Worm (Caenorhabditis elegans) whole organism, L3 larva: Measurements from ENCODE around the gene dmsr-15.

ENCODE experiments used
- R02D3.7 ChIP-seq: fragments of 150-350 bp; optimal IDR thresholded peaks from 2 replicates; lab custom pipeline; 2014; ENCODE audit warnings: missing biosample characterization, missing genetic modification characterization
- ZK546.5 ChIP-seq: sonication (generic microtip); optimal IDR thresholded peaks from 2 replicates; lab custom pipeline; 2017; ENCODE audit warnings: missing biosample characterization, missing genetic modification characterization
- aly-2 ChIP-seq: fragments of 150-350 bp; optimal IDR thresholded peaks from 2 replicates; lab custom pipeline; 2014; ENCODE audit warnings: missing biosample characterization, missing genetic modification characterization
- ceh-16 ChIP-seq: sonication (generic microtip); optimal IDR thresholded peaks from 2 replicates; lab custom pipeline; 2017; ENCODE audit warnings: missing biosample characterization, missing genetic modification characterization
- ceh-28 ChIP-seq: fragments of 150-350 bp; optimal IDR thresholded peaks from 2 replicates; lab custom pipeline; 2014; ENCODE audit warnings: missing biosample characterization, missing genetic modification reagents, missing genetic modification characterization
- ceh-82 ChIP-seq: fragments of 150-350 bp; optimal IDR thresholded peaks from 2 replicates; lab custom pipeline; 2014; ENCODE audit warnings: missing biosample characterization, missing genetic modification characterization
- egl-27 ChIP-seq: sonication (generic microtip); optimal IDR thresholded peaks from 4 replicates; lab custom pipeline; 2017; ENCODE audit warnings: missing biosample characterization, missing genetic modification reagents, missing genetic modification characterization
- egl-5 ChIP-seq: fragments of 150-350 bp; optimal IDR thresholded peaks from 2 replicates; lab custom pipeline; 2017; ENCODE audit warnings: missing biosample characterization, missing genetic modification reagents, missing genetic modification characterization, inconsistent platforms
- elt-1 ChIP-seq: fragments of 150-350 bp; optimal IDR thresholded peaks from 2 replicates; lab custom pipeline; 2014; ENCODE audit warnings: missing biosample characterization, missing genetic modification characterization
- elt-2 ChIP-seq: sonication (generic microtip); optimal IDR thresholded peaks from 2 replicates; lab custom pipeline; 2016; ENCODE audit warnings: missing genetic modification reagents, mild to moderate bottlenecking, missing genetic modification characterization, missing compliant biosample characterization
- eor-1 ChIP-seq, 2 experiments: fragments of 150-350 bp; optimal IDR thresholded peaks; 2 replicates each; lab custom pipeline; 2014 to 2018; ENCODE audit warnings: missing biosample characterization in 2 of 2, missing genetic modification characterization in 2 of 2
- fkh-10 ChIP-seq: sonication (generic microtip); optimal IDR thresholded peaks from 2 replicates; lab custom pipeline; 2017; ENCODE audit warnings: missing biosample characterization, missing genetic modification reagents, missing genetic modification characterization
- fos-1 ChIP-seq: fragments of 150-350 bp; optimal IDR thresholded peaks from 2 replicates; lab custom pipeline; 2014; ENCODE audit warnings: missing biosample characterization, missing genetic modification characterization
- hmg-11 ChIP-seq: sonication (generic microtip); optimal IDR thresholded peaks from 2 replicates; lab custom pipeline; 2016; ENCODE audit warnings: missing genetic modification characterization, missing compliant biosample characterization
- jun-1 ChIP-seq: fragments of 150-350 bp; optimal IDR thresholded peaks from 2 replicates; lab custom pipeline; 2014; ENCODE audit warnings: missing biosample characterization, missing genetic modification reagents, missing genetic modification characterization
- lin-15B ChIP-seq: fragments of 150-350 bp; optimal IDR thresholded peaks from 2 replicates; lab custom pipeline; 2014; ENCODE audit warnings: missing biosample characterization, missing genetic modification characterization
- lin-39 ChIP-seq: fragments of 150-350 bp; optimal IDR thresholded peaks from 2 replicates; lab custom pipeline; 2018; ENCODE audit warnings: missing biosample characterization, missing genetic modification reagents, missing genetic modification characterization
- lsy-12 ChIP-seq: sonication (generic microtip); optimal IDR thresholded peaks from 2 replicates; lab custom pipeline; 2016; ENCODE audit warnings: mild to moderate bottlenecking, missing genetic modification characterization, missing compliant biosample characterization
- mdl-1 ChIP-seq: fragments of 150-350 bp; optimal IDR thresholded peaks from 2 replicates; lab custom pipeline; 2014; ENCODE audit warnings: missing biosample characterization, missing genetic modification characterization
- mml-1 ChIP-seq: fragments of 150-350 bp; sonication (generic microtip); optimal IDR thresholded peaks from 3 replicates; lab custom pipeline; 2014; ENCODE audit warnings: missing biosample characterization, missing genetic modification characterization
- nfya-1 ChIP-seq: sonication (generic microtip); optimal IDR thresholded peaks from 2 replicates; lab custom pipeline; 2017; ENCODE audit warnings: missing genetic modification characterization, mild to moderate bottlenecking, missing compliant biosample characterization, antibody characterized with exemption, moderate library complexity; ENCODE audit not compliant: insufficient read depth
- nhr-11 ChIP-seq: fragments of 150-350 bp; optimal IDR thresholded peaks from 2 replicates; lab custom pipeline; 2014; ENCODE audit warnings: missing biosample characterization, missing genetic modification characterization
- nhr-12 ChIP-seq: fragments of 150-350 bp; optimal IDR thresholded peaks from 2 replicates; lab custom pipeline; 2014; ENCODE audit warnings: missing biosample characterization, missing genetic modification characterization
- nhr-23 ChIP-seq: fragments of 150-350 bp; optimal IDR thresholded peaks from 2 replicates; lab custom pipeline; 2014; ENCODE audit warnings: missing biosample characterization, missing genetic modification reagents, missing genetic modification characterization
- nhr-237 ChIP-seq: fragments of 150-350 bp; optimal IDR thresholded peaks from 2 replicates; lab custom pipeline; 2014; ENCODE audit warnings: missing biosample characterization, missing genetic modification characterization
- nhr-25 ChIP-seq: sonication (generic microtip); optimal IDR thresholded peaks from 2 replicates; lab custom pipeline; 2017; ENCODE audit warnings: missing biosample characterization, missing genetic modification characterization
- nhr-67 ChIP-seq: fragments of 150-350 bp; optimal IDR thresholded peaks from 2 replicates; lab custom pipeline; 2014; ENCODE audit warnings: missing biosample characterization, missing genetic modification characterization
- nhr-76 ChIP-seq: fragments of 150-350 bp; sonication (generic microtip); optimal IDR thresholded peaks from 5 replicates; lab custom pipeline; 2014; ENCODE audit warnings: missing biosample characterization, missing genetic modification characterization
- pha-4 ChIP-seq: fragments of 150-350 bp; optimal IDR thresholded peaks from 2 replicates; lab custom pipeline; 2014; ENCODE audit warnings: missing biosample characterization, missing genetic modification reagents, missing genetic modification characterization
- pqm-1 ChIP-seq: fragments of 150-350 bp; optimal IDR thresholded peaks from 2 replicates; lab custom pipeline; 2017; ENCODE audit warnings: missing biosample characterization, missing genetic modification characterization, inconsistent platforms
- snpc-4 ChIP-seq: fragments of 150-350 bp; optimal IDR thresholded peaks from 2 replicates; lab custom pipeline; 2014; ENCODE audit warnings: missing biosample characterization, missing genetic modification characterization
- tbx-2 ChIP-seq: sonication (generic microtip); optimal IDR thresholded peaks from 2 replicates; lab custom pipeline; 2016; ENCODE audit warnings: mild to moderate bottlenecking, missing genetic modification characterization, missing compliant biosample characterization
- unc-39 ChIP-seq: sonication (generic microtip); optimal IDR thresholded peaks from 4 replicates; lab custom pipeline; 2017; ENCODE audit warnings: missing biosample characterization, missing genetic modification characterization
- unc-62 ChIP-seq: fragments of 150-350 bp; sonication (generic microtip); optimal IDR thresholded peaks from 4 replicates; lab custom pipeline; 2014; ENCODE audit warnings: missing biosample characterization, missing genetic modification reagents, missing genetic modification characterization
- ztf-11 ChIP-seq: fragments of 150-350 bp; optimal IDR thresholded peaks from 2 replicates; lab custom pipeline; 2014; ENCODE audit warnings: missing biosample characterization, missing genetic modification characterization
- ztf-4 ChIP-seq: fragments of 150-350 bp; optimal IDR thresholded peaks from 2 replicates; lab custom pipeline; 2014; ENCODE audit warnings: missing biosample characterization, missing genetic modification characterization

Gene dmsr-15

DNA sequence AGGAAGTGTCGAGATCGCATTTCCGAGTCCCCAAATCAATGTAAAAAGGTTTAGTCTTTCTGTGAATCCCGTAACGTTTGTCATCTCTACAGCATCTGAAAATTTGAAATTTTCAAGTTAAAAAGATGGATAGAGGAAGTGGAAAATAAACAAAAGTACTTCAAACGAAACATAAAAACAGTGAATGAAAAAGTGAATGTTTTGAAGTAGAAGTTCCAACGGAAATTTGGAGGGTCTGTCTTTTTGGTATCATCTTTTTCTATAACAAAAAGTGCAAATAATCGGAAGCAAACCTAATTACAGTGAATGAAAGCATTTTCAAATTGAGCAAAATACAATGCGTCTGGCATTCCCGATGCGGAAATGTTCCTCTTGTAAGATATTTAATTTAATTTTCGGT, 17.8 kb upstream of the dmsr-15 start, which contains the start of gene lgc-54:
lgc-54 (minus strand) TSS at position 101 of the 400 bp plus-strand sequence.
- TF ChIP-seq nhr-11 (no peak), ZK546.5 (tag; lab: Kevin White, UChicago) (no peak), pha-4 (tag; lab: Kevin White, UChicago) (no peak), fos-1 (tag; lab: Kevin White, UChicago) (no peak), eor-1 (tag; optimal IDR thresholded peaks at IDR 0.05; lab: Kevin White, UChicago) (no peak), R02D3.7 (tag; lab: Kevin White, UChicago) (no peak), mml-1 (tag; lab: Kevin White, UChicago) (no peak), lsy-12 (tag; lab: Kevin White, UChicago) (no peak), egl-27 (tag; lab: Kevin White, UChicago) (no peak), nhr-237 (no peak), ztf-4 (tag; lab: Kevin White, UChicago) (no peak), ztf-11 (tag; lab: Kevin White, UChicago) (no peak), nhr-67 (tag; lab: Kevin White, UChicago) (no peak), hmg-11 (tag; lab: Kevin White, UChicago) (no peak)

DNA sequence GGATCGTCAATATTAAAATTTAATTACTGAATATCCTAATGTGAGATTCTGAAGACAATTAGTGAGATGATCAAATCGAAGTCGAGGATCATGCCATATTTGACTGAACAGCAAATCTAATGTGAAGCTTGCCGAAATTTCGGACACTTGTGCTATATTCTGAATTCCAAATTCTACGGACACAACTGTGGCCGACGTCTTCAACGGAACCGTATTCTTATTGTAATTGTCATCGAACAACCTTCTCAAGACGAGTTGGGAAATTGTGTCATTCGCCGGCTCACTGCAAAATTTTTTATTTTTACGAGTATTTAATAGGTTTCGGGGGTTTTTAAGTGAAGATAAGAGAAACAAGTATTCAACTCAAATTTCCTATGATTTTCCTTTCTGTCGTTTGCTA, 13.8 kb upstream of the dmsr-15 start, which contains the start of gene T15B7.1:
T15B7.1 (plus strand) TSS at position 301 of the 400 bp plus-strand sequence.
- TF ChIP-seq aly-2 (tag; lab: Kevin White, UChicago) = no peak
- TF ChIP-seq unc-62 (GFP tag; lab: Kevin White, UChicago) = no peak
- TF ChIP-seq ztf-4 (tag; lab: Kevin White, UChicago) = no peak
- TF ChIP-seq unc-39 = no peak
- TF ChIP-seq lin-39 = no peak
- TF ChIP-seq ceh-28 (tag; lab: Kevin White, UChicago) = no peak
- no peak for TF ChIP-seq elt-1 (tag; lab: Kevin White, UChicago)
- TF ChIP-seq ceh-82 = no peak
- no peak for TF ChIP-seq fkh-10 (GFP tag; lab: Kevin White, UChicago)
- no peak for TF ChIP-seq tbx-2
- TF ChIP-seq hmg-11 (tag; lab: Kevin White, UChicago) = no peak
- TF ChIP-seq eor-1 (tag; optimal IDR thresholded peaks at IDR 0.05; lab: Kevin White, UChicago) = no peak
- no peak for TF ChIP-seq ceh-16 (tag; lab: Kevin White, UChicago)
- TF ChIP-seq pqm-1 = no peak
- TF ChIP-seq ZK546.5 (tag; lab: Kevin White, UChicago) = no peak

DNA sequence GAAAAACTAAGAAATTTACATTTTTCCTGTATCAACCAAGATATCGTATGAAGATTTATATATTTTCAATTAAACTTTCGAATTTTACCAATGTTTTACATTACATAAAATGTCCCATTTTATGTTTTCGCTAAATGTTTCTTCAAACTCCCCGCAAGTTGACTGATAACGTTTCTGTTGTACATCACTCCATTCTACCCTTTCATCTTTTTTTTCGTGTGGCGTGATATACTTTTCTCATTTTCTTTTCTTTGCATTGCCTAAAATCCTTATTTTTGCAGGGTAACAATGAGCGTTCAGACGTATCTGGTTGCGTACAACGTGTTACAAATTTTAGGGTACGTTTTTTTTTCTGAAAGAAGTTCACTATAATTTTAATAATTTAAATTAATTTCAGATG, 10.3 kb upstream of the dmsr-15 start, which contains the start of gene hpo-8:
hpo-8 (plus strand) TSS at position 282 of the 400 bp plus-strand sequence.
- TF ChIP-seq elt-2 (peak; percentile 32), nhr-25 (tag; lab: Kevin White, UChicago) (no peak), pqm-1 (peak; percentile 3), eor-1 (tag; optimal IDR thresholded peaks at IDR 0.05; lab: Kevin White, UChicago) (no peak)

DNA sequence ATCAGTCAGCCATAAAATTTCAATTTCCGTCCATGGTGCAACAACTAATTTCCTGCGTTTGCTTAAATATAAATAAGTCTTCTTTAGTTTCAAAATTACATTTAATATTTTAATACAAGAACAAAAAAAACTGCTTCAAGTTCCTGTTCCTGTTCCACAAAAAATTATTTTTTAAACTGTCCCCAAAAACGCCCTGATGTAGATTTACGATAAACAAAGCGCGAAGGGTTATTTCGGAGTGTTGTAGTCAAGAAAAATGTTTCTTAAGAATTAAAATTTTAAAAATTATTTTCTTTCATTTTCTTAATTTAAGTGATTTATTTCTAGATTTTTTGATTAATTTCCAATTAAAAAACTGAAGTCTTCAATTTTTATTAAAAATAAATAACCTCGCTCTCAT, 9.9 kb upstream of the dmsr-15 start, which contains the start of gene T15B7.15:
T15B7.15 (minus strand) TSS at position 67 of the 400 bp plus-strand sequence.
- TF ChIP-seq nfya-1 (tag; lab: Kevin White, UChicago) (peak; percentile 44), snpc-4 (tag; lab: Kevin White, UChicago) (no peak), hmg-11 (tag; lab: Kevin White, UChicago) (peak; percentile 20), pha-4 (tag; lab: Kevin White, UChicago) (peak; percentile 51), nhr-23 (tag; lab: Kevin White, UChicago) (peak; percentile 43), R02D3.7 (tag; lab: Kevin White, UChicago) (peak; percentile 96), fkh-10 (GFP tag; lab: Kevin White, UChicago) (no peak), eor-1 (tag; optimal IDR thresholded peaks at IDR 0.05; lab: Kevin White, UChicago) (no peak), lin-15B (tag; lab: Kevin White, UChicago) (peak; percentile 57)
- TF ChIP-seq, all 47 proteins: peak for 6

DNA sequence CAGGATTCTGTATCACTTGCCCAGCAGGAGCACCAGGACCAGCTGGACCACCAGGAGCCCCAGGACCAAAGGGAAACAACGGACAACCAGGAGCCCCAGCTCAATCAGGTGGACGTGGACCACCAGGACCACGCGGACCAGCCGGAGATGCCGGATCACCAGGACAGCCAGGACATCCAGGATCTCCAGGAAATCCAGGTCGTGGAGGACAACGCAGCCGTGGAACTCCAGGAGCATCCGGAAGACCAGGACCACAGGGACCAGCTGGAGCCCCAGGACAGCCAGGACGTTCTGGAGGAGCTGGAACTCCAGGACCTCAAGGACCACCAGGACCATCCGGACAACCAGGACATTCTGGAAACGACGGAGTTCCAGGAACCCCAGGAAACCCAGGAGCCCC, 7.3 kb upstream of the dmsr-15 start:
- TF ChIP-seq egl-27 (tag; lab: Kevin White, UChicago) (no peak), nhr-76 (no peak), elt-1 (tag; lab: Kevin White, UChicago) (no peak), mdl-1 (tag; lab: Kevin White, UChicago) (no peak), unc-62 (GFP tag; lab: Kevin White, UChicago) (no peak), egl-5 (tag; lab: Kevin White, UChicago) (no peak), mml-1 (tag; lab: Kevin White, UChicago) (no peak), tbx-2 (no peak), jun-1 (no peak), ztf-11 (tag; lab: Kevin White, UChicago) (no peak), nhr-12 (no peak), hmg-11 (tag; lab: Kevin White, UChicago) (no peak), elt-2 (no peak)
